ENCODE assay signal across 1 fruit fly cellular context in genomic region chrX:6276590-6276989, dm6.
TF ChIP-seq lines count a peak whose summit lies in the region.

TSS of gene CG3566 (minus strand) at chrX:6276724.

TF ChIP-seq in whole organism, embryonic, 481 proteins besides CTCF, POLR2A, EP300 and RAD21 (continued from another document):
- TF ChIP-seq Aef1 (GFP tag; IDR thresholded peaks at IDR 0.05; lab: Robert Waterston, UW) = no peak
- TF ChIP-seq Ada2b (GFP tag; IDR thresholded peaks at IDR 0.05; lab: Robert Waterston, UW) = no peak
- 0 out of 3 replicates have a peak, but pooled peaks have one; percentile 48 for TF ChIP-seq CG6791 (GFP tag; IDR thresholded peaks at IDR 0.05; lab: Robert Waterston, UW; ENCODE audit: partially characterized antibody)
- TF ChIP-seq ato (GFP tag; IDR thresholded peaks at IDR 0.05; lab: Robert Waterston, UW; ENCODE audit: partially characterized antibody) = no peak
- TF ChIP-seq CG5953 (GFP tag; IDR thresholded peaks at IDR 0.05; lab: Robert Waterston, UW) = no peak
- TF ChIP-seq CG9817 (tag; optimal IDR thresholded peaks at IDR 0.05; lab: Kevin White, UChicago) = no peak
- peak; percentile 43 for TF ChIP-seq lilli (GFP tag; optimal IDR thresholded peaks at IDR 0.05; lab: Kevin White, UChicago)
- no peak for TF ChIP-seq bowl (GFP tag; IDR thresholded peaks at IDR 0.05; lab: Robert Waterston, UW)
- no peak for TF ChIP-seq Taf1 (GFP tag; IDR thresholded peaks at IDR 0.05; lab: Robert Waterston, UW)
- TF ChIP-seq Deaf1 (tag; optimal IDR thresholded peaks at IDR 0.05; lab: Kevin White, UChicago) = no peak
- TF ChIP-seq crp (GFP tag; optimal IDR thresholded peaks at IDR 0.05; lab: Kevin White, UChicago) = peak in 1 of 2 experiments; percentile 40
